Worm (Caenorhabditis elegans) whole organism, L1 larva: ENCODE data around the gene F36D3.4.
A peak's percentile ranks its signal among the peaks of the same experiment; 100 is the strongest.
"Not testable (repeated sequence)": the region's sequence is repeated elsewhere in the genome, so short reads cannot be mapped to it uniquely, and the experiment has no call there.

ENCODE experiments used
- C16A3.4 ChIP-seq: fragments of 150-350 bp; optimal IDR thresholded peaks from 2 replicates; lab custom pipeline; 2014; ENCODE audit warnings: missing biosample characterization, missing genetic modification characterization
- C34B4.2 ChIP-seq: sonication (generic microtip); optimal IDR thresholded peaks from 2 replicates; lab custom pipeline; 2017; ENCODE audit warnings: mild to moderate bottlenecking, missing genetic modification characterization, missing compliant biosample characterization
- ama-1 ChIP-seq: fragments of 150-350 bp; optimal IDR thresholded peaks from 2 replicates; lab custom pipeline; 2014
- ceh-90 ChIP-seq: sonication (generic microtip); optimal IDR thresholded peaks from 2 replicates; lab custom pipeline; 2016; ENCODE audit warnings: missing genetic modification characterization, missing compliant biosample characterization
- ces-1 ChIP-seq: fragments of 150-350 bp; optimal IDR thresholded peaks from 2 replicates; lab custom pipeline; 2014; ENCODE audit warnings: missing biosample characterization, missing genetic modification reagents, missing genetic modification characterization
- dsc-1 ChIP-seq: sonication (generic microtip); optimal IDR thresholded peaks from 2 replicates; lab custom pipeline; 2016; ENCODE audit warnings: mild to moderate bottlenecking, missing genetic modification characterization, missing compliant biosample characterization
- efl-1 ChIP-seq, 4 experiments: fragments of 150-350 bp; optimal IDR thresholded peaks in 3 of 4; peaks in 1 of 4; 1 replicate in 1 of 4; 2 replicates in 3 of 4; lab custom pipeline; 2014; ENCODE audit warnings: missing biosample characterization in 2 of 4, missing genetic modification characterization in 2 of 4, missing genetic modification reagents in 2 of 4
- egl-13 ChIP-seq: sonication (generic microtip); optimal IDR thresholded peaks from 2 replicates; lab custom pipeline; 2016; ENCODE audit warnings: missing genotype, missing genetic modification reagents, missing genetic modification characterization, missing compliant biosample characterization
- elt-3 ChIP-seq, 6 experiments: fragments of 150-350 bp in 1 of 6; sonication (generic microtip); optimal IDR thresholded peaks; 2 replicates each; lab custom pipeline; 2017 to 2018; ENCODE audit warnings: missing biosample characterization in 6 of 6, missing genetic modification characterization in 6 of 6, inconsistent platforms in 1 of 6
- fkh-4 ChIP-seq: sonication (generic microtip); optimal IDR thresholded peaks from 2 replicates; lab custom pipeline; 2016; ENCODE audit warnings: missing compliant biosample characterization, missing genetic modification characterization, borderline replicate concordance
- fkh-8 ChIP-seq: sonication (generic microtip); optimal IDR thresholded peaks from 2 replicates; lab custom pipeline; 2016; ENCODE audit warnings: mild to moderate bottlenecking, missing genetic modification characterization, missing compliant biosample characterization
- hlh-4 ChIP-seq: sonication (generic microtip); optimal IDR thresholded peaks from 2 replicates; lab custom pipeline; 2016; ENCODE audit warnings: mild to moderate bottlenecking, missing genetic modification characterization, missing compliant biosample characterization
- irx-1 ChIP-seq: sonication (generic microtip); optimal IDR thresholded peaks from 2 replicates; lab custom pipeline; 2016; ENCODE audit warnings: missing genetic modification characterization, missing compliant biosample characterization
- isw-1 ChIP-seq: fragments of 200-800 bp; sonication (Bioruptor generic); IDR thresholded peaks from 2 replicates; pipeline ENCODE4 v1.3.6; 2022; ENCODE audit warnings: missing genetic modification characterization, missing compliant biosample characterization
- lin-13 ChIP-seq: fragments of 150-350 bp; optimal IDR thresholded peaks from 2 replicates; lab custom pipeline; 2014; ENCODE audit warnings: missing biosample characterization, missing genetic modification reagents, missing genetic modification characterization
- lin-14 ChIP-seq: fragments of 200-800 bp; sonication (Bioruptor generic); optimal IDR thresholded peaks from 2 replicates; lab custom pipeline; 2018; ENCODE audit warnings: mild to moderate bottlenecking, missing genetic modification characterization, moderate library complexity, missing compliant biosample characterization
- lin-35 ChIP-seq, 2 experiments: fragments of 150-350 bp; optimal IDR thresholded peaks; 2 replicates each; lab custom pipeline; 2014; ENCODE audit warnings: missing biosample characterization in 2 of 2, missing genetic modification characterization in 2 of 2, missing genetic modification reagents in 2 of 2
- mab-9 ChIP-seq: fragments of 200-800 bp; sonication (Bioruptor generic); IDR thresholded peaks from 2 replicates; pipeline ENCODE4 v1.3.6; 2022; ENCODE audit warnings: missing genetic modification reagents, missing genetic modification characterization, missing compliant biosample characterization
- nhr-11 ChIP-seq: fragments of 150-350 bp; optimal IDR thresholded peaks from 2 replicates; lab custom pipeline; 2014; ENCODE audit warnings: missing biosample characterization, missing genetic modification characterization
- nhr-19 ChIP-seq: fragments of 200-800 bp; sonication (Bioruptor generic); conservative IDR thresholded peaks from 2 replicates; pipeline ENCODE4 v1.3.6; 2022; ENCODE audit warnings: missing genetic modification characterization, missing compliant biosample characterization
- nhr-28 ChIP-seq: fragments of 150-350 bp; optimal IDR thresholded peaks from 2 replicates; lab custom pipeline; 2014; ENCODE audit warnings: missing biosample characterization, missing genetic modification characterization
- nhr-71 ChIP-seq: sonication (generic microtip); optimal IDR thresholded peaks from 2 replicates; lab custom pipeline; 2016; ENCODE audit warnings: mild to moderate bottlenecking, missing genetic modification characterization, moderate library complexity, missing compliant biosample characterization
- nhr-76 ChIP-seq: sonication (generic microtip); optimal IDR thresholded peaks from 2 replicates; lab custom pipeline; 2017; ENCODE audit warnings: missing biosample characterization, missing genetic modification characterization
- nhr-85 ChIP-seq: sonication (generic microtip); peaks from one replicate; lab custom pipeline; 2016; ENCODE audit warnings: missing genetic modification characterization, inconsistent platforms, missing compliant biosample characterization
- pqm-1 ChIP-seq: sonication (generic microtip); optimal IDR thresholded peaks from 3 replicates; lab custom pipeline; 2017; ENCODE audit warnings: missing biosample characterization, missing genetic modification characterization
- rnt-1 ChIP-seq: sonication (generic microtip); optimal IDR thresholded peaks from 2 replicates; lab custom pipeline; 2016; ENCODE audit warnings: mild to moderate bottlenecking, missing genetic modification characterization, moderate library complexity, missing compliant biosample characterization
- sup-37 ChIP-seq: fragments of 200-800 bp; sonication (Bioruptor generic); optimal IDR thresholded peaks from 2 replicates; lab custom pipeline; 2018; ENCODE audit warnings: mild to moderate bottlenecking, missing genetic modification characterization, missing compliant biosample characterization
- tlp-1 ChIP-seq: fragments of 150-350 bp; optimal IDR thresholded peaks from 2 replicates; lab custom pipeline; 2014; ENCODE audit warnings: missing biosample characterization, missing genetic modification characterization
- vab-15 ChIP-seq: sonication (generic microtip); optimal IDR thresholded peaks from 2 replicates; lab custom pipeline; 2017; ENCODE audit warnings: missing genotype, mild to moderate bottlenecking, missing genetic modification characterization, missing compliant biosample characterization
- zag-1 ChIP-seq: fragments of 150-350 bp; optimal IDR thresholded peaks from 2 replicates; lab custom pipeline; 2014; ENCODE audit warnings: missing biosample characterization, missing genetic modification characterization
- zip-4 ChIP-seq: fragments of 200-800 bp; sonication (Bioruptor generic); optimal IDR thresholded peaks from 2 replicates; lab custom pipeline; 2018; ENCODE audit warnings: mild to moderate bottlenecking, missing genetic modification characterization, moderate library complexity, missing compliant biosample characterization

Gene F36D3.4

ce11 chrV:16535172-16535571 lies 17.7 kb upstream of the F36D3.4 start, which contains the start of gene Y32B12B.8:
Gene Y32B12B.8, plus strand, starts transcription at chrV:16535472.
- TF ChIP-seq nhr-71 (tag; lab: Kevin White, UChicago) (no peak), efl-1 (optimal IDR thresholded peaks at IDR 0.05; lab: Kevin White, UChicago) (no peak), efl-1 (GFP tag; optimal IDR thresholded peaks at IDR 0.05 in 1 of 2; lab: Kevin White, UChicago) (no peak), ces-1 (GFP tag; lab: Kevin White, UChicago) (no peak), ama-1 (lab: Kevin White, UChicago) (no peak), hlh-4 (tag; lab: Kevin White, UChicago) (no peak), pqm-1 (no peak), nhr-28 (no peak), elt-3 (tag; optimal IDR thresholded peaks at IDR 0.05; lab: Kevin White, UChicago) (no peak), rnt-1 (tag; lab: Kevin White, UChicago) (no peak), dsc-1 (no peak), lin-35 (GFP tag; optimal IDR thresholded peaks at IDR 0.05; lab: Kevin White, UChicago) (no peak), egl-13 (tag; lab: Kevin White, UChicago) (no peak), zip-4 (GFP tag; lab: Kevin White, UChicago) (no peak), lin-14 (no peak), ceh-90 (tag; lab: Kevin White, UChicago) (no peak), irx-1 (tag; lab: Kevin White, UChicago) (no peak), nhr-85 (tag; lab: Kevin White, UChicago) (no peak), isw-1 (no peak)
- TF ChIP-seq, all 84 proteins: peak for 0

ce11 chrV:16534000-16534399 lies 16.5 kb upstream of the F36D3.4 start, which contains the start of gene cpr-2:
Gene cpr-2, minus strand, starts transcription at chrV:16534100.
- no peak for TF ChIP-seq tlp-1 (tag; lab: Kevin White, UChicago)
- no peak for TF ChIP-seq efl-1 (optimal IDR thresholded peaks at IDR 0.05; lab: Kevin White, UChicago)
- TF ChIP-seq efl-1 (GFP tag; optimal IDR thresholded peaks at IDR 0.05 in 1 of 2; lab: Kevin White, UChicago): no peak

- no peak for TF ChIP-seq tlp-1 (tag; lab: Kevin White, UChicago)
- TF ChIP-seq mab-9 (GFP tag; lab: Robert Waterston, UW): no peak
- TF ChIP-seq C34B4.2 (tag; lab: Kevin White, UChicago): no peak
- TF ChIP-seq zag-1 (tag; lab: Kevin White, UChicago): no peak
- no peak for TF ChIP-seq fkh-4 (tag; lab: Kevin White, UChicago)
These were observed 10.3 kb upstream of the F36D3.4 start, which contains the start of gene F36D3.16 for ce11 chrV:16527796-16528195. Gene F36D3.16, plus strand, starts transcription at chrV:16528096.

ce11 chrV:16526858-16527257 lies 9.3 kb upstream of the F36D3.4 start, which contains the start of gene F36D3.8:
Gene F36D3.8, plus strand, starts transcription at chrV:16527158.
- no peak for TF ChIP-seq fkh-8
- TF ChIP-seq efl-1 (optimal IDR thresholded peaks at IDR 0.05; lab: Kevin White, UChicago): no peak
- TF ChIP-seq efl-1 (GFP tag; optimal IDR thresholded peaks at IDR 0.05 in 1 of 2; lab: Kevin White, UChicago): peak in 1 of 2 experiments; percentile 85

ce11 chrV:16522242-16522641 lies 4.7 kb upstream of the F36D3.4 start, which contains the start of gene srw-34:
Gene srw-34, minus strand, starts transcription at chrV:16522342.
- TF ChIP-seq vab-15 (tag; lab: Kevin White, UChicago) (no peak), sup-37 (GFP tag; lab: Kevin White, UChicago) (no peak), C34B4.2 (tag; lab: Kevin White, UChicago) (no peak), lin-35 (GFP tag; optimal IDR thresholded peaks at IDR 0.05; lab: Kevin White, UChicago) (no peak), zip-4 (GFP tag; lab: Kevin White, UChicago) (no peak), lin-14 (no peak), nhr-76 (tag; lab: Kevin White, UChicago) (no peak), nhr-19 (GFP tag; lab: Robert Waterston, UW) (no peak)

ce11 chrV:16515140-16515539 lies 2.4 kb downstream of the F36D3.4 start, which contains the start of gene F36D3.5:
Gene F36D3.5, minus strand, starts transcription at chrV:16515240.
- TF ChIP-seq lin-13 (GFP tag; lab: Kevin White, UChicago); nhr-11 (tag; lab: Kevin White, UChicago); C16A3.4 (tag; lab: Kevin White, UChicago): not testable (repeated sequence)
